Fruit fly (Drosophila melanogaster) S2 (cell line): ENCODE results near the gene fok.

ENCODE experiments used
- CG8478 ChIP-seq: fragments of >200 bp; optimal IDR thresholded peaks from 2 replicates; lab custom pipeline; 2018
- CTCF ChIP-seq, 2 experiments: fragments of >200 bp; optimal IDR thresholded peaks; 2 replicates each; lab custom pipeline; 2018

- TF ChIP-seq CTCF (optimal IDR thresholded peaks at IDR 0.05; lab: Kevin White, UChicago) (no peak), CG8478 (lab: Kevin White, UChicago) (no peak)
Measured at dm6 chr2L:20121233-20121551, 36.3 kb upstream of the fok start.
